Worm (Caenorhabditis elegans): ENCODE data around the gene his-64.

DNA sequence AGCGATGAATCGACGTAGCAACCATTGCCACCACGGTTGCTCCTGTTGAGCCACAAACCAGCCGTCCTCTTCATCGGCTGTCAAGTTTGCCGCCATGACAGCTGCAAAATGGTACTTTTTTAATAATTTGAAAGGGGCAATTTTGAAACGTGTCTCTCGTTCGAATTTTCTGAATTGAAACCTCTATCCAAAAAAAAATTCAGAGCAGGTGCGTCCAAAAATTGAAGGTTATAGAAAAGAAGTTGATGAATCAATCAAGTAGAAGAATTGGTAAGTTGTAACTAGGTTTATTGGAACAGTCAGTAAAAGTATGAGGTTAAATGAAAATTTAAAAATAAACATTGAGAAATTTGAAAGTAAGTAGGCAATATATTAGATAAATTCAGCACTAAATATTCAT, 45.5 kb upstream of the his-64 start, which contains the start of gene T01G1.4:
- TF ChIP-seq him-1 (tag; optimal IDR thresholded peaks at IDR 0.05) (no peak), W03F9.2 (tag; optimal IDR thresholded peaks at IDR 0.05) (no peak), dao-5 (tag; optimal IDR thresholded peaks at IDR 0.05) (no peak)
